Fruit fly (Drosophila melanogaster) S2 (cell line): ENCODE results near the gene Dif.

Source experiments
- CG8478 ChIP-seq: fragments of >200 bp; optimal IDR thresholded peaks from 2 replicates; lab custom pipeline; 2018
- CTCF ChIP-seq, 2 experiments: fragments of >200 bp; optimal IDR thresholded peaks; 2 replicates each; lab custom pipeline; 2018

DNA sequence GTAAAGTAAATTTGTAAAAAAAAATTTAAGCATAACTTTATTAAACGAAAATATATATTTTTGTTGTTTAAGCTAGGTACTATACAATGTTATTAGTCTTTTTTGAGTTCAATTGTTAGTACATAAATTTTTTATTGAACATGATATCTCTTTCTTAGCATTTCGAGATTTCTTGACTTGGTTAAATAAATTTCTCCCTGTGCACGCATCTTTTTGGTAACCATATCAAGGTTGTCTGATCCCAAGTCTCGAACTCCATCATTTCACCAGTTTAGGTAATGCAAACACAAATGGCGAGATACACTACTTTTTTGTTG lies 1.6 kb downstream of the Dif start:
- TF ChIP-seq CG8478 (lab: Kevin White, UChicago) (no peak), CTCF (optimal IDR thresholded peaks at IDR 0.05; lab: Kevin White, UChicago) (no peak)
